Fruit fly (Drosophila melanogaster): ENCODE results near the gene primo-1.

Gene primo-1

DNA sequence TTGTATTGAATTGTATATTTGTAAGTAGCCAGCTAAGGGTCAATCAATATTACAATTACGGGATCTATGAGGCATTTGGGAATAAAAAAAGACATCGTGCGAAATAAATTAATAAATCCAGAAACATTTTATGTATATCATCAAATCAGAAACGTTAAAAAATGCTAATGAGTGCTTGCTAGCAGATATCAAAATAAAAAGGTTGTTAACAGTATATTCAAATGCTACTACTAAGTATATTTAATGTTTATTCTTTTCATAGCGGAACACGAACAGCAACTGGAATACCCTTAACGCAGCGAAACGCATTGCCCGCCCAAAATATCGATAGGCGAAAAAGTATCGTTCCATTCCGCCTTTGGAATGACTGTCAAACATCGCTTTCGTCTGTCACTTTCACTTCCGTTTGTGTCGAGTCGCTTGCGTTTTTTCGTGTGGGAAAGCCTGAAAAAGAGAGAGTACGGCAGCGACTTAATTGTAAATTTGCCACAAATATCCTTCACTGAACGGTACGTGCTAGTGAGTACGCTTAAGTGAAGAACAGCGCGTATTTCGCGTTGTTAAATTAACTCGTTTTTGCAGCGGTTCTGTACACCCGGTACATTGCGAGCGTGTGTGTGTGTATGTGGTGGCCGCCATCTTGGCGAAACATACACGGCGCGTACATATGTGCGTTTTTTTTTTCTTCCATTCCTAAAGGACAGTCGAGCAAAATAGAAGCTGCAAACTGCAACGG, 50.5 kb downstream of the primo-1 start, which contains the start of gene B52 (continued):
- peak; percentile 54; the same call in 1 of the 2 replicates for TF ChIP-seq CG17612 (GFP tag; IDR thresholded peaks at IDR 0.05)
- peak; percentile 11 for TF ChIP-seq CG8281 (tag; optimal IDR thresholded peaks at IDR 0.05)
- TF ChIP-seq vfl (GFP tag; optimal IDR thresholded peaks at IDR 0.05), result peak; percentile 20
- 0 out of 3 replicates have a peak, but pooled peaks have one; percentile 35 for TF ChIP-seq CG2199 (GFP tag; IDR thresholded peaks at IDR 0.05)
- TF ChIP-seq gsb-n (tag; optimal IDR thresholded peaks at IDR 0.05), result peak; percentile 61
- TF ChIP-seq Abd-B (GFP tag; optimal IDR thresholded peaks at IDR 0.05), result peak; percentile 10
- no peak for TF ChIP-seq lilli (GFP tag; optimal IDR thresholded peaks at IDR 0.05)
- peak; percentile 50; the same call in 1 of the 2 replicates for TF ChIP-seq E2f2 (GFP tag; IDR thresholded peaks at IDR 0.05)
- TF ChIP-seq NfI (GFP tag; optimal IDR thresholded peaks at IDR 0.05), result peak; percentile 82
- no peak for TF ChIP-seq Deaf1 (tag; optimal IDR thresholded peaks at IDR 0.05)
- TF ChIP-seq BEAF-32 (GFP tag; optimal IDR thresholded peaks at IDR 0.05), result peak; percentile 73
- peak; percentile 52 for TF ChIP-seq CG2116 (GFP tag; optimal IDR thresholded peaks at IDR 0.05)
- TF ChIP-seq CG4854 (GFP tag; optimal IDR thresholded peaks at IDR 0.05), result no peak
- peak; percentile 49; the same call in 1 of the 2 replicates for TF ChIP-seq CG6272 (GFP tag; IDR thresholded peaks at IDR 0.05)
- peak; percentile 54; the same call in 1 of the 2 replicates for TF ChIP-seq ham (GFP tag; IDR thresholded peaks at IDR 0.05)
- 0 out of 3 replicates have a peak, but pooled peaks have one; percentile 37 for TF ChIP-seq CG6175 (GFP tag; IDR thresholded peaks at IDR 0.05)
- no peak for TF ChIP-seq zen (tag; optimal IDR thresholded peaks at IDR 0.05)
- TF ChIP-seq CG2889 (GFP tag; IDR thresholded peaks at IDR 0.05), result 0 out of 3 replicates have a peak, but pooled peaks have one; percentile 42
- peak; percentile 78 for TF ChIP-seq CG17361 (GFP tag; IDR thresholded peaks at IDR 0.05)
- TF ChIP-seq CG7786 (GFP tag; optimal IDR thresholded peaks at IDR 0.05), result peak; percentile 21
- TF ChIP-seq dan (GFP tag; IDR thresholded peaks at IDR 0.05), result no peak
- no peak for TF ChIP-seq CG4820 (GFP tag; optimal IDR thresholded peaks at IDR 0.05)
- TF ChIP-seq repo (GFP tag; optimal IDR thresholded peaks at IDR 0.05), result peak; percentile 1
- TF ChIP-seq dysf (GFP tag; IDR thresholded peaks at IDR 0.05), result no peak; the same call in 1 of the 3 replicates
- no peak for TF ChIP-seq abd-A (tag; optimal IDR thresholded peaks at IDR 0.05)
- TF ChIP-seq Dfd (GFP tag; optimal IDR thresholded peaks at IDR 0.05), result no peak
- TF ChIP-seq gsb (GFP tag; IDR thresholded peaks at IDR 0.05), result peak; percentile 70
- no peak; the same call in 2 of the 3 replicates for TF ChIP-seq croc (GFP tag; conservative IDR thresholded peaks at IDR 0.05)
- TF ChIP-seq peb (GFP tag; IDR thresholded peaks at IDR 0.05), result no peak; the same call in 1 of the 2 replicates
- TF ChIP-seq CG8924 (tag; optimal IDR thresholded peaks at IDR 0.05), result no peak
- no peak for TF ChIP-seq cato (GFP tag; optimal IDR thresholded peaks at IDR 0.05; ENCODE audit: borderline replicate concordance)
- peak; percentile 89 for TF ChIP-seq CG30020 (tag; optimal IDR thresholded peaks at IDR 0.05)
- TF ChIP-seq ind (GFP tag; optimal IDR thresholded peaks at IDR 0.05), result peak; percentile 11
- TF ChIP-seq CG9932 (GFP tag; IDR thresholded peaks at IDR 0.05), result peak; percentile 68
- peak; percentile 64 for TF ChIP-seq CG13624 (GFP tag; optimal IDR thresholded peaks at IDR 0.05)
- peak; percentile 35 for TF ChIP-seq CG14710 (tag; optimal IDR thresholded peaks at IDR 0.05)
- TF ChIP-seq CG3065 (GFP tag; optimal IDR thresholded peaks at IDR 0.05), result peak; percentile 25
- TF ChIP-seq CG1792 (GFP tag; optimal IDR thresholded peaks at IDR 0.05), result peak; percentile 24
- no peak for TF ChIP-seq psq (GFP tag; optimal IDR thresholded peaks at IDR 0.05)
- TF ChIP-seq stwl (tag; optimal IDR thresholded peaks at IDR 0.05), result no peak
- peak; percentile 86 for TF ChIP-seq Mes4 (GFP tag; optimal IDR thresholded peaks at IDR 0.05)
- TF ChIP-seq sd (tag; optimal IDR thresholded peaks at IDR 0.05), result no peak
- TF ChIP-seq z (GFP tag; IDR thresholded peaks at IDR 0.05), result no peak
- TF ChIP-seq gfzf (GFP tag; optimal IDR thresholded peaks at IDR 0.05), result peak; percentile 42
- TF ChIP-seq CG12071 (GFP tag; optimal IDR thresholded peaks at IDR 0.05), result peak; percentile 83
- TF ChIP-seq fru (optimal IDR thresholded peaks at IDR 0.05), result no peak
- peak; percentile 82 for TF ChIP-seq CG4707 (GFP tag; optimal IDR thresholded peaks at IDR 0.05)
- TF ChIP-seq Awh (GFP tag; IDR thresholded peaks at IDR 0.05), result peak; percentile 64
- TF ChIP-seq unc-4 (GFP tag; IDR thresholded peaks at IDR 0.05; ENCODE audit: partially characterized antibody), result peak; percentile 45; the same call in 1 of the 2 replicates
- no peak for TF ChIP-seq zen2 (GFP tag; IDR thresholded peaks at IDR 0.05; ENCODE audit: partially characterized antibody)
